Fruit fly (Drosophila melanogaster) whole organism, embryonic: Measurements from ENCODE around the gene CG43448.

Experiments used
- Abd-B ChIP-seq: fragments of 200-800 bp; sonication (Bioruptor generic); optimal IDR thresholded peaks from 2 replicates; lab custom pipeline; 2018; ENCODE audit warnings: missing biosample characterization, mild to moderate bottlenecking, missing genetic modification characterization, moderate library complexity
- Atf-2 ChIP-seq: fragments of 200-800 bp; sonication (Bioruptor generic); optimal IDR thresholded peaks from 2 replicates; lab custom pipeline; 2016; ENCODE audit warnings: missing biosample characterization, missing genetic modification characterization
- Atf6 ChIP-seq: fragments of 200-800 bp; sonication (Bioruptor generic); IDR thresholded peaks from 2 replicates; pipeline ENCODE4 v1.3.6; 2022; ENCODE audit warnings: missing biosample characterization, missing genetic modification characterization
- Bteb2 ChIP-seq: fragments of 200-800 bp; sonication (Bioruptor generic); optimal IDR thresholded peaks from 2 replicates; lab custom pipeline; 2016; ENCODE audit warnings: missing biosample characterization, missing genetic modification characterization
- CG10321 ChIP-seq: fragments of 200-800 bp; sonication (Bioruptor generic); IDR thresholded peaks from 2 replicates; pipeline ENCODE4 v1.3.6; 2022; ENCODE audit warnings: missing biosample characterization, missing genetic modification characterization
- CG10959 ChIP-seq: fragments of 200-800 bp; sonication (Bioruptor generic); IDR thresholded peaks from 2 replicates; pipeline ENCODE4 v1.3.6; 2022; ENCODE audit warnings: missing biosample characterization, missing genetic modification characterization
- CG10979 ChIP-seq: fragments of 200-800 bp; sonication (Bioruptor generic); optimal IDR thresholded peaks from 2 replicates; lab custom pipeline; 2018; ENCODE audit warnings: missing biosample characterization, mild to moderate bottlenecking, missing genetic modification characterization, moderate library complexity
- CG13287 ChIP-seq: fragments of 200-800 bp; sonication (Bioruptor generic); IDR thresholded peaks from 2 replicates; pipeline ENCODE4 v1.3.6; 2022; ENCODE audit warnings: missing biosample characterization, missing genetic modification characterization; ENCODE audit not compliant: partially characterized antibody
- CG15696 ChIP-seq: fragments of 200-800 bp; sonication (Bioruptor generic); optimal IDR thresholded peaks from 2 replicates; lab custom pipeline; 2019; ENCODE audit warnings: missing biosample characterization, mild to moderate bottlenecking, missing genetic modification characterization, moderate library complexity
- CG1603 ChIP-seq: fragments of 200-800 bp; sonication (Bioruptor generic); optimal IDR thresholded peaks from 2 replicates; lab custom pipeline; 2019; ENCODE audit warnings: missing biosample characterization, mild to moderate bottlenecking, missing genetic modification characterization, moderate library complexity
- CG16813 ChIP-seq: fragments of 200-800 bp; sonication (Bioruptor generic); IDR thresholded peaks from 3 replicates; pipeline ENCODE4 v1.3.6; 2022; ENCODE audit warnings: missing biosample characterization, missing genetic modification characterization; ENCODE audit not compliant: partially characterized antibody
- CG2116 ChIP-seq: fragments of 200-800 bp; sonication (Bioruptor generic); optimal IDR thresholded peaks from 3 replicates; lab custom pipeline; 2018; ENCODE audit warnings: missing biosample characterization, mild to moderate bottlenecking, missing genetic modification characterization
- CG2199 ChIP-seq: fragments of 200-800 bp; sonication (Bioruptor generic); IDR thresholded peaks from 3 replicates; pipeline ENCODE4 v1.3.6; 2022; ENCODE audit warnings: missing biosample characterization, missing genetic modification characterization
- CG31365 ChIP-seq: fragments of 200-800 bp; sonication (Bioruptor generic); optimal IDR thresholded peaks from 2 replicates; lab custom pipeline; 2018; ENCODE audit warnings: missing biosample characterization, mild to moderate bottlenecking, missing genetic modification characterization
- CG3281 ChIP-seq: fragments of 200-800 bp; sonication (Bioruptor generic); optimal IDR thresholded peaks from 3 replicates; lab custom pipeline; 2017; ENCODE audit warnings: missing biosample characterization, mild to moderate bottlenecking, missing genetic modification characterization
- CG42726 ChIP-seq: fragments of 200-800 bp; sonication (Bioruptor generic); IDR thresholded peaks from 2 replicates; pipeline ENCODE4 v1.3.6; 2022; ENCODE audit warnings: missing biosample characterization, missing genetic modification characterization; ENCODE audit not compliant: partially characterized antibody
- CG5245 ChIP-seq: fragments of 200-800 bp; sonication (Bioruptor generic); optimal IDR thresholded peaks from 3 replicates; lab custom pipeline; 2016; ENCODE audit warnings: missing biosample characterization, missing genetic modification characterization
- CG7839 ChIP-seq: fragments of 200-800 bp; sonication (Bioruptor generic); optimal IDR thresholded peaks from 3 replicates; lab custom pipeline; 2018; ENCODE audit warnings: missing biosample characterization, mild to moderate bottlenecking, missing genetic modification characterization, moderate library complexity
- CG8944 ChIP-seq: fragments of 200-800 bp; sonication (Bioruptor generic); optimal IDR thresholded peaks from 3 replicates; lab custom pipeline; 2016; ENCODE audit warnings: missing biosample characterization, missing genetic modification characterization
- CTCF ChIP-seq: fragments of 200-800 bp; sonication (Bioruptor generic); optimal IDR thresholded peaks from 2 replicates; lab custom pipeline; 2017; ENCODE audit warnings: missing biosample characterization, mild to moderate bottlenecking, missing genetic modification characterization, moderate library complexity
- D ChIP-seq, 2 experiments: fragments of 200-800 bp in 1 of 2; fragments of >200 bp in 1 of 2; sonication (Bioruptor generic) in 1 of 2; optimal IDR thresholded peaks; 2 replicates in 1 of 2; 3 replicates in 1 of 2; lab custom pipeline; 2017; ENCODE audit warnings: mild to moderate bottlenecking in 1 of 2, missing biosample characterization in 1 of 2, missing genetic modification characterization in 1 of 2, missing genetic modification reagents in 1 of 2
- Dp ChIP-seq: fragments of 200-800 bp; sonication (Bioruptor generic); optimal IDR thresholded peaks from 2 replicates; lab custom pipeline; 2018; ENCODE audit warnings: missing biosample characterization, mild to moderate bottlenecking, missing genetic modification characterization, moderate library complexity
- Drgx ChIP-seq: fragments of 200-800 bp; sonication (Bioruptor generic); IDR thresholded peaks from 2 replicates; pipeline ENCODE4 v1.3.6; 2022; ENCODE audit warnings: missing biosample characterization, missing genetic modification characterization
- Fer3 ChIP-seq: fragments of 200-800 bp; sonication (Bioruptor generic); optimal IDR thresholded peaks from 2 replicates; lab custom pipeline; 2018; ENCODE audit warnings: missing biosample characterization, mild to moderate bottlenecking, missing genetic modification characterization, moderate library complexity
- HLHmδ ChIP-seq: fragments of 200-800 bp; sonication (Bioruptor generic); optimal IDR thresholded peaks from 2 replicates; lab custom pipeline; 2018; ENCODE audit warnings: missing biosample characterization, mild to moderate bottlenecking, missing genetic modification characterization, moderate library complexity
- NC2α ChIP-seq: fragments of 200-800 bp; sonication (Bioruptor generic); optimal IDR thresholded peaks from 2 replicates; lab custom pipeline; 2016; ENCODE audit warnings: missing biosample characterization, missing genetic modification characterization
- Optix ChIP-seq: fragments of 200-800 bp; sonication (Bioruptor generic); IDR thresholded peaks from 3 replicates; pipeline ENCODE4 v1.3.6; 2022; ENCODE audit warnings: missing biosample characterization, missing genetic modification characterization
- Poxn ChIP-seq: fragments of 200-800 bp; sonication (Bioruptor generic); IDR thresholded peaks from 2 replicates; pipeline ENCODE4 v1.3.6; 2022; ENCODE audit warnings: missing biosample characterization, missing genetic modification characterization
- Side ChIP-seq: fragments of 200-800 bp; sonication (Bioruptor generic); optimal IDR thresholded peaks from 2 replicates; lab custom pipeline; 2016; ENCODE audit warnings: missing biosample characterization, missing genetic modification characterization
- Sox102F ChIP-seq: fragments of 200-800 bp; sonication (Bioruptor generic); optimal IDR thresholded peaks from 2 replicates; lab custom pipeline; 2018; ENCODE audit warnings: missing biosample characterization, mild to moderate bottlenecking, missing genetic modification characterization, moderate library complexity
- Sry-δ ChIP-seq: fragments of 200-800 bp; sonication (Bioruptor generic); optimal IDR thresholded peaks from 2 replicates; lab custom pipeline; 2016; ENCODE audit warnings: missing biosample characterization, missing genetic modification characterization
- Tbp ChIP-seq: fragments of >200 bp; optimal IDR thresholded peaks from 2 replicates; lab custom pipeline; 2018; ENCODE audit warnings: missing biosample characterization, missing genetic modification characterization
- amos ChIP-seq: fragments of 200-800 bp; sonication (Bioruptor generic); IDR thresholded peaks from 2 replicates; pipeline ENCODE4 v1.3.6; 2022; ENCODE audit warnings: missing biosample characterization, missing genetic modification characterization; ENCODE audit not compliant: partially characterized antibody
- ase ChIP-seq: fragments of 200-800 bp; sonication (Bioruptor generic); IDR thresholded peaks from 3 replicates; pipeline ENCODE4 v1.3.6; 2022; ENCODE audit warnings: missing biosample characterization, missing genetic modification characterization
- bbx ChIP-seq: fragments of 200-800 bp; sonication (Bioruptor generic); IDR thresholded peaks from 2 replicates; pipeline ENCODE4 v1.3.6; 2022; ENCODE audit warnings: missing biosample characterization, missing genetic modification characterization; ENCODE audit not compliant: partially characterized antibody
- dmrt11E ChIP-seq: fragments of 200-800 bp; sonication (Bioruptor generic); optimal IDR thresholded peaks from 3 replicates; lab custom pipeline; 2018; ENCODE audit warnings: missing biosample characterization, mild to moderate bottlenecking, missing genetic modification characterization, moderate library complexity
- ems ChIP-seq: fragments of 200-800 bp; sonication (Bioruptor generic); optimal IDR thresholded peaks from 3 replicates; lab custom pipeline; 2016; ENCODE audit warnings: missing biosample characterization, missing genetic modification characterization
- en ChIP-seq: fragments of 200-800 bp; sonication (Bioruptor generic); optimal IDR thresholded peaks from 2 replicates; lab custom pipeline; 2016; ENCODE audit warnings: missing biosample characterization, missing genetic modification characterization
- eyg ChIP-seq: fragments of 200-800 bp; sonication (Bioruptor generic); optimal IDR thresholded peaks from 3 replicates; lab custom pipeline; 2016; ENCODE audit warnings: missing biosample characterization, missing genetic modification characterization
- her ChIP-seq: fragments of 200-800 bp; sonication (Bioruptor generic); optimal IDR thresholded peaks from 2 replicates; lab custom pipeline; 2016; ENCODE audit warnings: missing biosample characterization, missing genetic modification characterization
- knrl ChIP-seq: fragments of 200-800 bp; sonication (Bioruptor generic); IDR thresholded peaks from 3 replicates; pipeline ENCODE4 v1.3.6; 2022; ENCODE audit warnings: missing biosample characterization, missing genetic modification characterization; ENCODE audit not compliant: partially characterized antibody
- lbe ChIP-seq: fragments of 200-800 bp; sonication (Bioruptor generic); optimal IDR thresholded peaks from 2 replicates; lab custom pipeline; 2016; ENCODE audit warnings: missing biosample characterization, mild to moderate bottlenecking, missing genetic modification characterization
- lilli ChIP-seq: fragments of 200-800 bp; sonication (Bioruptor generic); optimal IDR thresholded peaks from 3 replicates; lab custom pipeline; 2016; ENCODE audit warnings: missing biosample characterization, missing genetic modification characterization
- peb ChIP-seq: fragments of 200-800 bp; sonication (Bioruptor generic); IDR thresholded peaks from 2 replicates; pipeline ENCODE4 v1.3.6; 2022; ENCODE audit warnings: missing biosample characterization, missing genetic modification characterization
- pfk ChIP-seq: fragments of 200-800 bp; sonication (Bioruptor generic); optimal IDR thresholded peaks from 2 replicates; lab custom pipeline; 2018; ENCODE audit warnings: missing biosample characterization, mild to moderate bottlenecking, missing genetic modification characterization, moderate library complexity
- pho ChIP-seq: fragments of 200-800 bp; sonication (Bioruptor generic); optimal IDR thresholded peaks from 2 replicates; lab custom pipeline; 2016; ENCODE audit warnings: missing biosample characterization, missing genetic modification characterization
- stc ChIP-seq: fragments of 200-800 bp; sonication (Bioruptor generic); IDR thresholded peaks from 2 replicates; pipeline ENCODE4 v1.3.6; 2022; ENCODE audit warnings: missing biosample characterization, missing genetic modification characterization
- unpg ChIP-seq: fragments of 200-800 bp; sonication (Bioruptor generic); optimal IDR thresholded peaks from 3 replicates; lab custom pipeline; 2018; ENCODE audit warnings: missing biosample characterization, mild to moderate bottlenecking, missing genetic modification characterization, moderate library complexity
- vnd ChIP-seq: fragments of 200-800 bp; sonication (Bioruptor generic); IDR thresholded peaks from 3 replicates; pipeline ENCODE4 v1.3.6; 2022; ENCODE audit warnings: missing biosample characterization, missing genetic modification characterization; ENCODE audit not compliant: partially characterized antibody
- vvl ChIP-seq: fragments of 200-800 bp; sonication (Bioruptor generic); IDR thresholded peaks from 2 replicates; pipeline ENCODE4 v1.3.6; 2022; ENCODE audit warnings: missing biosample characterization, missing genetic modification characterization
- wdn ChIP-seq: fragments of 200-800 bp; sonication (Bioruptor generic); IDR thresholded peaks from 2 replicates; pipeline ENCODE4 v1.3.6; 2022; ENCODE audit warnings: missing biosample characterization, missing genetic modification characterization

Gene CG43448

DNA sequence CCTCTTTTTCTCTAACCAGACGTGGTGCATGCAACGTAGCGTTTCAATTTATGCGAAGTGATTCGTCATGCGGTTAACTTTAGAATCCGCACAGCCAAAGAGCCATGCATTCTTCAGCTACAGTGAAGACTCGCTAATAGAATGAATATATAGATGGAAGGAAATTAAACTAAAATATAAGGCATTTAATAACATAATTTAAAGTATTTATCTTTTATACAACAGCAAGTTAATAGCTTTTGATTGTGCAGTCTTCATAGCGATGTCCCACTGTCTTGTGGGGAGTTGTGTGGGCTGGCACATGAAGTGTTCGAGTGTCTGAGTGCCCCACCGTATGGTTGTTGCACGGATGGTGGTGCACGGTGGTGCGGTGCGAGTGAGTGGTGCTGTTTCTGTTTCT lies 27.9 kb upstream of the CG43448 start (continued):
- TF ChIP-seq CG16813 (GFP tag; lab: Robert Waterston, UW) = no peak
- TF ChIP-seq en = no peak
- no peak for TF ChIP-seq Tbp (GFP tag; lab: Kevin White, UChicago)
- TF ChIP-seq lbe (GFP tag; lab: Kevin White, UChicago) = peak; percentile 86
- no peak for TF ChIP-seq CTCF (GFP tag; lab: Kevin White, UChicago)
- TF ChIP-seq CG10321 = no peak
- no peak for TF ChIP-seq D (optimal IDR thresholded peaks at IDR 0.05; lab: Kevin White, UChicago)
- peak; percentile 6 for TF ChIP-seq D (GFP tag; optimal IDR thresholded peaks at IDR 0.05; lab: Kevin White, UChicago)
- no peak for TF ChIP-seq CG42726
- no peak for TF ChIP-seq Dp
- TF ChIP-seq Sox102F = peak; percentile 79
- no peak for TF ChIP-seq her (GFP tag; lab: Kevin White, UChicago)
- TF ChIP-seq Atf6 (GFP tag; lab: Robert Waterston, UW) = no peak
- peak; percentile 83 for TF ChIP-seq CG1603 (tag; lab: Kevin White, UChicago)
- TF ChIP-seq Fer3 (tag; lab: Kevin White, UChicago) = peak; percentile 10
- no peak for TF ChIP-seq Poxn (GFP tag; lab: Robert Waterston, UW)
- no peak for TF ChIP-seq HLHmδ
- TF ChIP-seq Side = no peak
- TF ChIP-seq Sry-δ (GFP tag; lab: Kevin White, UChicago) = no peak
- peak; percentile 71 for TF ChIP-seq Optix
- TF ChIP-seq dmrt11E (tag; lab: Kevin White, UChicago) = peak; percentile 69
- TF ChIP-seq vnd (GFP tag; lab: Robert Waterston, UW) = no peak
- peak; percentile 49 for TF ChIP-seq CG10959 (GFP tag; lab: Robert Waterston, UW)
- no peak for TF ChIP-seq eyg (GFP tag; lab: Kevin White, UChicago)
- TF ChIP-seq CG7839 (tag; lab: Kevin White, UChicago) = peak; percentile 63
- no peak for TF ChIP-seq Bteb2
- TF ChIP-seq CG8944 (GFP tag; lab: Kevin White, UChicago) = no peak
- TF ChIP-seq ase (GFP tag; lab: Robert Waterston, UW) = peak; percentile 67; the same call in 2 of the 3 replicates
- TF ChIP-seq Drgx (GFP tag; lab: Robert Waterston, UW) = peak; percentile 98
- TF ChIP-seq peb (GFP tag; lab: Robert Waterston, UW) = peak; percentile 54; the same call in 1 of the 2 replicates
- peak; percentile 63 for TF ChIP-seq CG10979 (tag; lab: Kevin White, UChicago)
- TF ChIP-seq amos (GFP tag; lab: Robert Waterston, UW) = no peak
- peak; percentile 66 for TF ChIP-seq unpg (GFP tag; lab: Kevin White, UChicago)
- TF ChIP-seq CG2116 (GFP tag; lab: Kevin White, UChicago) = no peak
- TF ChIP-seq Abd-B (GFP tag; lab: Kevin White, UChicago) = peak; percentile 17
- TF ChIP-seq pfk (GFP tag; lab: Kevin White, UChicago) = no peak
- no peak for TF ChIP-seq CG3281 (GFP tag; lab: Kevin White, UChicago)
- TF ChIP-seq CG31365 = no peak
- TF ChIP-seq bbx (GFP tag; lab: Robert Waterston, UW) = no peak
- peak; percentile 42 for TF ChIP-seq CG5245 (GFP tag; lab: Kevin White, UChicago)
- peak; percentile 87 for TF ChIP-seq vvl (GFP tag; lab: Robert Waterston, UW)
- 0 out of 3 replicates have a peak, but pooled peaks have one; percentile 45 for TF ChIP-seq CG2199
- no peak for TF ChIP-seq pho
- TF ChIP-seq CG15696 = no peak
- TF ChIP-seq stc (GFP tag; lab: Robert Waterston, UW) = peak; percentile 60
- no peak for TF ChIP-seq knrl (GFP tag; lab: Robert Waterston, UW)
- no peak for TF ChIP-seq ems (GFP tag; lab: Kevin White, UChicago)
- TF ChIP-seq CG13287 (GFP tag; lab: Robert Waterston, UW) = no peak
- no peak for TF ChIP-seq NC2α (GFP tag; lab: Kevin White, UChicago)
- TF ChIP-seq Atf-2 (GFP tag; lab: Kevin White, UChicago) = no peak
- TF ChIP-seq wdn (GFP tag; lab: Robert Waterston, UW) = no peak
- TF ChIP-seq lilli (GFP tag; lab: Kevin White, UChicago) = peak; percentile 8
